Fruit fly (Drosophila melanogaster) whole organism, embryonic: Measurements from ENCODE around the gene MED15.

ENCODE experiments used
- Asciz ChIP-seq: fragments of 200-800 bp; sonication (Bioruptor generic); optimal IDR thresholded peaks from 2 replicates; lab custom pipeline; 2017; ENCODE audit warnings: missing biosample characterization, mild to moderate bottlenecking, missing genetic modification characterization, missing genetic modification reagents
- CG1024 ChIP-seq: fragments of 200-800 bp; sonication (Bioruptor generic); IDR thresholded peaks from 2 replicates; pipeline ENCODE4 v1.3.6; 2022; ENCODE audit warnings: missing biosample characterization, missing genetic modification characterization
- CG11085 ChIP-seq: fragments of 200-800 bp; sonication (Bioruptor generic); IDR thresholded peaks from 2 replicates; pipeline ENCODE4 v1.3.6; 2022; ENCODE audit warnings: missing biosample characterization, missing genetic modification characterization
- CG12071 ChIP-seq: fragments of 200-800 bp; sonication (Bioruptor generic); optimal IDR thresholded peaks from 3 replicates; lab custom pipeline; 2018; ENCODE audit warnings: missing biosample characterization, mild to moderate bottlenecking, missing genetic modification characterization
- CG14014 ChIP-seq: fragments of 200-800 bp; sonication (Bioruptor generic); IDR thresholded peaks from 2 replicates; pipeline ENCODE4 v1.3.6; 2022; ENCODE audit warnings: missing biosample characterization, missing genetic modification characterization
- CG15011 ChIP-seq: fragments of 200-800 bp; sonication (Bioruptor generic); optimal IDR thresholded peaks from 3 replicates; lab custom pipeline; 2018; ENCODE audit warnings: missing biosample characterization, mild to moderate bottlenecking, missing genetic modification characterization
- CG1603 ChIP-seq: fragments of 200-800 bp; sonication (Bioruptor generic); optimal IDR thresholded peaks from 2 replicates; lab custom pipeline; 2019; ENCODE audit warnings: missing biosample characterization, mild to moderate bottlenecking, missing genetic modification characterization, moderate library complexity
- CG30403 ChIP-seq: fragments of 200-800 bp; sonication (Bioruptor generic); optimal IDR thresholded peaks from 3 replicates; lab custom pipeline; 2016; ENCODE audit warnings: missing biosample characterization, missing genetic modification characterization
- CG33213 ChIP-seq: fragments of 200-800 bp; sonication (Bioruptor generic); optimal IDR thresholded peaks from 3 replicates; lab custom pipeline; 2016; ENCODE audit warnings: missing biosample characterization, missing genetic modification characterization
- CG3838 ChIP-seq: fragments of 200-800 bp; sonication (Bioruptor generic); optimal IDR thresholded peaks from 3 replicates; lab custom pipeline; 2016; ENCODE audit warnings: missing biosample characterization, missing genetic modification characterization
- CG4404 ChIP-seq: fragments of 200-800 bp; sonication (Bioruptor generic); IDR thresholded peaks from 2 replicates; pipeline ENCODE4 v1.3.6; 2022; ENCODE audit warnings: missing biosample characterization, missing genetic modification characterization
- CG5180 ChIP-seq: fragments of 200-800 bp; sonication (Bioruptor generic); optimal IDR thresholded peaks from 3 replicates; lab custom pipeline; 2017; ENCODE audit warnings: missing biosample characterization, missing genetic modification characterization, mild to moderate bottlenecking, moderate library complexity, missing genetic modification reagents
- CG6813 ChIP-seq: fragments of 200-800 bp; sonication (Bioruptor generic); optimal IDR thresholded peaks from 2 replicates; lab custom pipeline; 2017; ENCODE audit warnings: missing biosample characterization, missing genetic modification characterization, mild to moderate bottlenecking, moderate library complexity, missing genetic modification reagents
- CG7963 ChIP-seq: fragments of 200-800 bp; sonication (Bioruptor generic); IDR thresholded peaks from 3 replicates; pipeline ENCODE4 v1.3.6; 2022; ENCODE audit warnings: missing biosample characterization, missing genetic modification characterization; ENCODE audit not compliant: partially characterized antibody
- CG8388 ChIP-seq: fragments of 200-800 bp; sonication (Bioruptor generic); optimal IDR thresholded peaks from 2 replicates; lab custom pipeline; 2019; ENCODE audit warnings: missing biosample characterization, mild to moderate bottlenecking, missing genetic modification characterization, moderate library complexity
- CG8765 ChIP-seq: fragments of 200-800 bp; sonication (Bioruptor generic); IDR thresholded peaks from 2 replicates; pipeline ENCODE4 v1.3.6; 2022; ENCODE audit warnings: missing biosample characterization, missing genetic modification characterization
- CG9215 ChIP-seq: fragments of 200-800 bp; sonication (Bioruptor generic); IDR thresholded peaks from 2 replicates; pipeline ENCODE4 v1.3.6; 2022; ENCODE audit warnings: missing biosample characterization, missing genetic modification characterization
- CkIIα-i1 ChIP-seq: fragments of 200-800 bp; sonication (Bioruptor generic); IDR thresholded peaks from 2 replicates; pipeline ENCODE4 v1.3.6; 2022; ENCODE audit warnings: missing biosample characterization, missing genetic modification characterization
- D19B ChIP-seq: fragments of 200-800 bp; sonication (Bioruptor generic); optimal IDR thresholded peaks from 2 replicates; lab custom pipeline; 2017; ENCODE audit warnings: missing biosample characterization, mild to moderate bottlenecking, missing genetic modification characterization
- Dfd ChIP-seq, 2 experiments: fragments of >200 bp; optimal IDR thresholded peaks; 2 replicates each; lab custom pipeline; 2017; ENCODE audit warnings: missing biosample characterization in 2 of 2, missing genetic modification characterization in 2 of 2
- Gug ChIP-seq: fragments of 200-800 bp; sonication (Bioruptor generic); IDR thresholded peaks from 4 replicates; pipeline ENCODE4 v1.3.6; 2022; ENCODE audit warnings: missing biosample characterization, missing genetic modification characterization
- Hr78 ChIP-seq, 2 experiments: fragments of 200-800 bp in 1 of 2; fragments of >200 bp in 1 of 2; sonication (Bioruptor generic) in 1 of 2; optimal IDR thresholded peaks; 2 replicates each; lab custom pipeline; 2017 to 2019; ENCODE audit warnings: missing biosample characterization in 2 of 2, missing genetic modification characterization in 2 of 2, mild to moderate bottlenecking in 1 of 2, moderate library complexity in 1 of 2
- Hsf ChIP-seq: fragments of 200-800 bp; sonication (Bioruptor generic); optimal IDR thresholded peaks from 3 replicates; lab custom pipeline; 2016; ENCODE audit warnings: missing biosample characterization, missing genetic modification characterization
- Lim3 ChIP-seq: fragments of 200-800 bp; sonication (Bioruptor generic); IDR thresholded peaks from 2 replicates; pipeline ENCODE4 v1.3.6; 2022; ENCODE audit warnings: missing biosample characterization, missing genetic modification characterization
- MBD-R2 ChIP-seq: fragments of 200-800 bp; sonication (Bioruptor generic); IDR thresholded peaks from 2 replicates; pipeline ENCODE4 v1.3.6; 2022; ENCODE audit warnings: missing biosample characterization, missing genetic modification characterization
- Mad ChIP-seq: fragments of 200-800 bp; sonication (Bioruptor generic); optimal IDR thresholded peaks from 2 replicates; lab custom pipeline; 2016; ENCODE audit warnings: missing biosample characterization, missing genetic modification characterization
- Nf-YA ChIP-seq: fragments of 200-800 bp; sonication (Bioruptor generic); IDR thresholded peaks from 2 replicates; pipeline ENCODE4 v1.3.6; 2022; ENCODE audit warnings: missing biosample characterization, missing genetic modification characterization
- Nf-YB ChIP-seq: fragments of 200-800 bp; sonication (Bioruptor generic); optimal IDR thresholded peaks from 3 replicates; lab custom pipeline; 2019; ENCODE audit warnings: missing biosample characterization, mild to moderate bottlenecking, missing genetic modification characterization, moderate library complexity
- Optix ChIP-seq: fragments of 200-800 bp; sonication (Bioruptor generic); IDR thresholded peaks from 3 replicates; pipeline ENCODE4 v1.3.6; 2022; ENCODE audit warnings: missing biosample characterization, missing genetic modification characterization
- Ravus ChIP-seq: fragments of 200-800 bp; sonication (Bioruptor generic); IDR thresholded peaks from 2 replicates; pipeline ENCODE4 v1.3.6; 2022; ENCODE audit warnings: missing biosample characterization, missing genetic modification characterization
- Xbp1 ChIP-seq: fragments of 200-800 bp; sonication (Bioruptor generic); optimal IDR thresholded peaks from 3 replicates; lab custom pipeline; 2016; ENCODE audit warnings: missing biosample characterization, mild to moderate bottlenecking, missing genetic modification characterization
- bigmax ChIP-seq: fragments of 200-800 bp; sonication (Bioruptor generic); optimal IDR thresholded peaks from 2 replicates; lab custom pipeline; 2018; ENCODE audit warnings: missing biosample characterization, mild to moderate bottlenecking, missing genetic modification characterization
- cato ChIP-seq: fragments of 200-800 bp; sonication (Bioruptor generic); optimal IDR thresholded peaks from 2 replicates; lab custom pipeline; 2016; ENCODE audit warnings: missing biosample characterization, missing genetic modification characterization, borderline replicate concordance
- chif ChIP-seq, 2 experiments: fragments of 200-800 bp; sonication (Bioruptor generic); optimal IDR thresholded peaks; 3 replicates each; lab custom pipeline; 2016; ENCODE audit warnings: missing biosample characterization in 2 of 2, missing genetic modification characterization in 2 of 2
- ci ChIP-seq: fragments of 200-800 bp; sonication (Bioruptor generic); IDR thresholded peaks from 3 replicates; pipeline ENCODE4 v1.3.6; 2022; ENCODE audit warnings: missing biosample characterization, missing genetic modification characterization
- disco-r ChIP-seq: fragments of 200-800 bp; sonication (Bioruptor generic); optimal IDR thresholded peaks from 2 replicates; lab custom pipeline; 2016; ENCODE audit warnings: missing biosample characterization, missing genetic modification characterization
- ewg ChIP-seq: fragments of 200-800 bp; sonication (Bioruptor generic); optimal IDR thresholded peaks from 3 replicates; lab custom pipeline; 2017; ENCODE audit warnings: mild to moderate bottlenecking, missing biosample characterization, missing genetic modification reagents, missing genetic modification characterization
- ham ChIP-seq: fragments of 200-800 bp; sonication (Bioruptor generic); IDR thresholded peaks from 2 replicates; pipeline ENCODE4 v1.3.6; 2022; ENCODE audit warnings: missing biosample characterization, missing genetic modification characterization
- jing ChIP-seq: fragments of 200-800 bp; sonication (Bioruptor generic); optimal IDR thresholded peaks from 2 replicates; lab custom pipeline; 2018; ENCODE audit warnings: missing biosample characterization, mild to moderate bottlenecking, missing genetic modification characterization
- luna ChIP-seq: fragments of 200-800 bp; sonication (Bioruptor generic); optimal IDR thresholded peaks from 2 replicates; lab custom pipeline; 2016; ENCODE audit warnings: missing biosample characterization, missing genetic modification characterization
- pum ChIP-seq: fragments of 200-800 bp; sonication (Bioruptor generic); optimal IDR thresholded peaks from 2 replicates; lab custom pipeline; 2016; ENCODE audit warnings: missing biosample characterization, missing genetic modification characterization
- ranshi ChIP-seq: fragments of 200-800 bp; sonication (Bioruptor generic); IDR thresholded peaks from 2 replicates; pipeline ENCODE4 v1.3.6; 2022; ENCODE audit warnings: missing biosample characterization, missing genetic modification characterization
- repo ChIP-seq: fragments of 200-800 bp; sonication (Bioruptor generic); optimal IDR thresholded peaks from 2 replicates; lab custom pipeline; 2016; ENCODE audit warnings: missing biosample characterization, missing genetic modification characterization
- scrt ChIP-seq: fragments of 200-800 bp; sonication (Bioruptor generic); optimal IDR thresholded peaks from 2 replicates; lab custom pipeline; 2018; ENCODE audit warnings: missing biosample characterization, mild to moderate bottlenecking, missing genetic modification characterization, moderate library complexity
- seq ChIP-seq: fragments of 200-800 bp; sonication (Bioruptor generic); IDR thresholded peaks from 2 replicates; pipeline ENCODE4 v1.3.6; 2022; ENCODE audit warnings: missing biosample characterization, missing genetic modification characterization
- slbo ChIP-seq: fragments of 200-800 bp; sonication (Bioruptor generic); IDR thresholded peaks from 2 replicates; pipeline ENCODE4 v1.3.6; 2022; ENCODE audit warnings: missing biosample characterization, missing genetic modification characterization
- slp2 ChIP-seq: fragments of 200-800 bp; sonication (Bioruptor generic); optimal IDR thresholded peaks from 2 replicates; lab custom pipeline; 2016; ENCODE audit warnings: missing biosample characterization, missing genetic modification characterization
- usp ChIP-seq: fragments of >200 bp; optimal IDR thresholded peaks from 2 replicates; lab custom pipeline; 2017; ENCODE audit warnings: missing biosample characterization, missing genetic modification characterization
- wek ChIP-seq: fragments of 200-800 bp; sonication (Bioruptor generic); optimal IDR thresholded peaks from 3 replicates; lab custom pipeline; 2018; ENCODE audit warnings: missing biosample characterization, mild to moderate bottlenecking, missing genetic modification characterization, moderate library complexity
- zf30C ChIP-seq: fragments of 200-800 bp; sonication (Bioruptor generic); optimal IDR thresholded peaks from 3 replicates; lab custom pipeline; 2018; ENCODE audit warnings: missing biosample characterization, mild to moderate bottlenecking, missing genetic modification characterization

Gene MED15

dm6 chr2L:521940-522632 is 49.3 kb downstream of the MED15 start (continued):
- peak; percentile 88 for TF ChIP-seq CG4404 (GFP tag; lab: Robert Waterston, UW)
- peak; percentile 76 for TF ChIP-seq ranshi (GFP tag; lab: Robert Waterston, UW)
- TF ChIP-seq CG30403 (GFP tag; lab: Kevin White, UChicago) = peak; percentile 73
- TF ChIP-seq CG1603 (tag; lab: Kevin White, UChicago) = peak; percentile 95
- no peak for TF ChIP-seq CkIIα-i1 (GFP tag; lab: Robert Waterston, UW)
- TF ChIP-seq seq = peak; percentile 69
- no peak for TF ChIP-seq disco-r (GFP tag; lab: Kevin White, UChicago)
- TF ChIP-seq slbo (GFP tag; lab: Robert Waterston, UW) = peak; percentile 66
- TF ChIP-seq CG9215 (GFP tag; lab: Robert Waterston, UW) = peak; percentile 47
- TF ChIP-seq CG33213 (GFP tag; lab: Kevin White, UChicago) = no peak
- peak; percentile 86 for TF ChIP-seq Xbp1 (GFP tag; lab: Kevin White, UChicago)
- TF ChIP-seq MBD-R2 (GFP tag; lab: Robert Waterston, UW) = peak; percentile 30; the same call in 1 of the 2 replicates
- peak; percentile 79 for TF ChIP-seq CG12071
- TF ChIP-seq Asciz (GFP tag; lab: Kevin White, UChicago) = peak; percentile 53
- TF ChIP-seq slp2 (GFP tag; lab: Kevin White, UChicago) = peak; percentile 61
- no peak for TF ChIP-seq luna
- peak; percentile 85 for TF ChIP-seq Optix (GFP tag; lab: Robert Waterston, UW)
- peak; percentile 49 for TF ChIP-seq CG15011 (GFP tag; lab: Kevin White, UChicago)
- peak; percentile 75 for TF ChIP-seq CG6813
- peak; percentile 73 for TF ChIP-seq CG8388
- TF ChIP-seq CG3838 = no peak
- TF ChIP-seq CG5180 (GFP tag; lab: Kevin White, UChicago) = peak; percentile 11
- TF ChIP-seq bigmax (GFP tag; lab: Kevin White, UChicago) = no peak
- TF ChIP-seq Nf-YA (GFP tag; lab: Robert Waterston, UW) = peak; percentile 44
- peak; percentile 31 for TF ChIP-seq wek
- TF ChIP-seq jing (GFP tag; lab: Kevin White, UChicago) = peak; percentile 74
- TF ChIP-seq Ravus = peak; percentile 28
- peak; percentile 41 for TF ChIP-seq cato
- no peak for TF ChIP-seq Dfd (GFP tag; optimal IDR thresholded peaks at IDR 0.05; lab: Kevin White, UChicago)
- no peak for TF ChIP-seq usp
- peak; percentile 18 for TF ChIP-seq Mad (GFP tag; lab: Kevin White, UChicago)
- TF ChIP-seq CG11085 (GFP tag; lab: Robert Waterston, UW) = 0 out of 2 replicates have a peak, but pooled peaks have one; percentile 64
- TF ChIP-seq Gug (GFP tag; lab: Robert Waterston, UW) = peak; percentile 79; the same call in 3 of the 4 replicates
- TF ChIP-seq Lim3 (GFP tag; lab: Robert Waterston, UW) = 0 out of 2 replicates have a peak, but pooled peaks have one; percentile 39
- no peak for TF ChIP-seq ham (GFP tag; lab: Robert Waterston, UW)
- TF ChIP-seq chif (GFP tag; optimal IDR thresholded peaks at IDR 0.05; lab: Kevin White, UChicago) = peak; percentile 57 to 82
- peak; percentile 44 for TF ChIP-seq zf30C
- TF ChIP-seq CG8765 = peak; percentile 86
- peak; percentile 46 for TF ChIP-seq pum (GFP tag; lab: Kevin White, UChicago)
- TF ChIP-seq Nf-YB (GFP tag; lab: Kevin White, UChicago) = peak; percentile 49
- TF ChIP-seq Hsf (GFP tag; lab: Kevin White, UChicago) = peak; percentile 70
- peak; percentile 90 for TF ChIP-seq ci (GFP tag; lab: Robert Waterston, UW)
- peak; percentile 58 for TF ChIP-seq CG1024 (GFP tag; lab: Robert Waterston, UW)
- TF ChIP-seq Hr78 (GFP tag; optimal IDR thresholded peaks at IDR 0.05; lab: Kevin White, UChicago) = peak in 1 of 2 experiments; percentile 33
- TF ChIP-seq D19B (GFP tag; lab: Kevin White, UChicago) = peak; percentile 98
- peak; percentile 68 for TF ChIP-seq CG14014 (GFP tag; lab: Robert Waterston, UW)
- TF ChIP-seq ewg (GFP tag; lab: Kevin White, UChicago) = peak; percentile 46
- TF ChIP-seq repo (GFP tag; lab: Kevin White, UChicago) = peak; percentile 30
- no peak for TF ChIP-seq CG7963
- TF ChIP-seq scrt (GFP tag; lab: Kevin White, UChicago) = peak; percentile 65
